Worm (Caenorhabditis elegans) whole organism, L2 larva: ENCODE results near the gene B0393.7.

Experiments used
- F13H6.1 ChIP-seq: sonication (generic microtip); optimal IDR thresholded peaks from 2 replicates; lab custom pipeline; 2016; ENCODE audit warnings: missing genetic modification characterization, missing compliant biosample characterization
- Y55F3AM.14 ChIP-seq: fragments of 200-800 bp; sonication (Bioruptor generic); optimal IDR thresholded peaks from 2 replicates; lab custom pipeline; 2018; ENCODE audit warnings: mild to moderate bottlenecking, missing genetic modification characterization, missing compliant biosample characterization
- alr-1 ChIP-seq: fragments of 150-350 bp; optimal IDR thresholded peaks from 2 replicates; lab custom pipeline; 2014; ENCODE audit warnings: missing biosample characterization, missing genetic modification characterization
- aly-2 ChIP-seq: fragments of 150-350 bp; optimal IDR thresholded peaks from 2 replicates; lab custom pipeline; 2014; ENCODE audit warnings: missing biosample characterization, missing genetic modification characterization
- ama-1 ChIP-seq: fragments of 150-350 bp; optimal IDR thresholded peaks from 2 replicates; lab custom pipeline; 2018; ENCODE audit warnings: inconsistent platforms
- blmp-1 ChIP-seq: sonication (generic microtip); optimal IDR thresholded peaks from 2 replicates; lab custom pipeline; 2017; ENCODE audit warnings: missing genetic modification characterization, mild to moderate bottlenecking, missing compliant biosample characterization, antibody characterized with exemption, moderate library complexity; ENCODE audit not compliant: insufficient read depth
- ceh-16 ChIP-seq: fragments of 150-350 bp; optimal IDR thresholded peaks from 2 replicates; lab custom pipeline; 2014; ENCODE audit warnings: missing biosample characterization, missing genetic modification characterization
- crh-2 ChIP-seq: sonication (generic microtip); optimal IDR thresholded peaks from 2 replicates; lab custom pipeline; 2017; ENCODE audit warnings: missing biosample characterization, missing genetic modification characterization
- dmd-4 ChIP-seq: sonication (generic microtip); optimal IDR thresholded peaks from 2 replicates; lab custom pipeline; 2017; ENCODE audit warnings: missing biosample characterization, missing genetic modification characterization
- egl-27 ChIP-seq: sonication (generic microtip); optimal IDR thresholded peaks from 3 replicates; lab custom pipeline; 2017; ENCODE audit warnings: missing biosample characterization, missing genetic modification reagents, missing genetic modification characterization
- elt-1 ChIP-seq: fragments of 150-350 bp; optimal IDR thresholded peaks from 2 replicates; lab custom pipeline; 2014; ENCODE audit warnings: missing biosample characterization, missing genetic modification characterization
- elt-3 ChIP-seq: sonication (generic microtip); optimal IDR thresholded peaks from 2 replicates; lab custom pipeline; 2017; ENCODE audit warnings: missing biosample characterization, missing genetic modification characterization
- fos-1 ChIP-seq: fragments of 150-350 bp; optimal IDR thresholded peaks from 2 replicates; lab custom pipeline; 2014; ENCODE audit warnings: missing biosample characterization, missing genetic modification characterization
- lin-13 ChIP-seq: fragments of 150-350 bp; optimal IDR thresholded peaks from 2 replicates; lab custom pipeline; 2014; ENCODE audit warnings: missing biosample characterization, missing genetic modification reagents, missing genetic modification characterization
- lin-39 ChIP-seq: fragments of 150-350 bp; optimal IDR thresholded peaks from 2 replicates; lab custom pipeline; 2014; ENCODE audit warnings: missing biosample characterization, missing genetic modification reagents, missing genetic modification characterization
- lsy-2 ChIP-seq, 2 experiments: fragments of 150-350 bp in 1 of 2; sonication (generic microtip) in 1 of 2; optimal IDR thresholded peaks; 2 replicates each; lab custom pipeline; 2014 to 2017; ENCODE audit warnings: missing biosample characterization in 2 of 2, missing genetic modification characterization in 2 of 2
- mbf-1 ChIP-seq: sonication (generic microtip); optimal IDR thresholded peaks from 2 replicates; lab custom pipeline; 2017; ENCODE audit warnings: missing biosample characterization, missing genetic modification characterization
- nhr-10 ChIP-seq: sonication (generic microtip); optimal IDR thresholded peaks from 2 replicates; lab custom pipeline; 2017; ENCODE audit warnings: missing biosample characterization, missing genetic modification characterization
- nhr-11 ChIP-seq: fragments of 150-350 bp; optimal IDR thresholded peaks from 2 replicates; lab custom pipeline; 2014; ENCODE audit warnings: missing biosample characterization, missing genetic modification characterization
- nhr-129 ChIP-seq: fragments of 150-350 bp; optimal IDR thresholded peaks from 2 replicates; lab custom pipeline; 2014; ENCODE audit warnings: missing biosample characterization, missing genetic modification characterization
- nhr-23 ChIP-seq: fragments of 150-350 bp; optimal IDR thresholded peaks from 2 replicates; lab custom pipeline; 2014; ENCODE audit warnings: missing biosample characterization, missing genetic modification reagents, missing genetic modification characterization
- nhr-237 ChIP-seq: fragments of 150-350 bp; optimal IDR thresholded peaks from 2 replicates; lab custom pipeline; 2014; ENCODE audit warnings: missing biosample characterization, missing genetic modification characterization
- nhr-6 ChIP-seq: fragments of 150-350 bp; optimal IDR thresholded peaks from 2 replicates; lab custom pipeline; 2014; ENCODE audit warnings: missing biosample characterization, missing genetic modification characterization
- nhr-77 ChIP-seq: fragments of 150-350 bp; optimal IDR thresholded peaks from 2 replicates; lab custom pipeline; 2014; ENCODE audit warnings: missing biosample characterization, missing genetic modification characterization
- peb-1 ChIP-seq: fragments of 150-350 bp; optimal IDR thresholded peaks from 2 replicates; lab custom pipeline; 2014; ENCODE audit warnings: missing biosample characterization, missing genetic modification characterization
- sem-4 ChIP-seq: fragments of 150-350 bp; optimal IDR thresholded peaks from 2 replicates; lab custom pipeline; 2014; ENCODE audit warnings: missing biosample characterization, missing genetic modification reagents, missing genetic modification characterization
- sma-3 ChIP-seq: sonication (generic microtip); optimal IDR thresholded peaks from 2 replicates; lab custom pipeline; 2016; ENCODE audit warnings: missing genetic modification reagents, missing genetic modification characterization, missing compliant biosample characterization
- sma-9 ChIP-seq, 2 experiments: fragments of 150-350 bp in 1 of 2; sonication (generic microtip) in 1 of 2; optimal IDR thresholded peaks; 2 replicates each; lab custom pipeline; 2014 to 2016; ENCODE audit warnings: missing genetic modification characterization in 2 of 2, mild to moderate bottlenecking in 1 of 2, missing biosample characterization in 1 of 2, missing compliant biosample characterization in 1 of 2, missing genetic modification reagents in 1 of 2, moderate library complexity in 1 of 2
- snpc-4 ChIP-seq: fragments of 150-350 bp; optimal IDR thresholded peaks from 2 replicates; lab custom pipeline; 2014; ENCODE audit warnings: missing biosample characterization, missing genetic modification characterization
- unc-62 ChIP-seq: fragments of 150-350 bp; optimal IDR thresholded peaks from 2 replicates; lab custom pipeline; 2014; ENCODE audit warnings: missing biosample characterization, missing genetic modification reagents, missing genetic modification characterization
- ztf-11 ChIP-seq: sonication (generic microtip); optimal IDR thresholded peaks from 2 replicates; lab custom pipeline; 2017; ENCODE audit warnings: missing biosample characterization, missing genetic modification characterization
- ztf-4 ChIP-seq: fragments of 150-350 bp; optimal IDR thresholded peaks from 2 replicates; lab custom pipeline; 2014; ENCODE audit warnings: missing biosample characterization, missing genetic modification characterization

The B0393.7 gene

DNA sequence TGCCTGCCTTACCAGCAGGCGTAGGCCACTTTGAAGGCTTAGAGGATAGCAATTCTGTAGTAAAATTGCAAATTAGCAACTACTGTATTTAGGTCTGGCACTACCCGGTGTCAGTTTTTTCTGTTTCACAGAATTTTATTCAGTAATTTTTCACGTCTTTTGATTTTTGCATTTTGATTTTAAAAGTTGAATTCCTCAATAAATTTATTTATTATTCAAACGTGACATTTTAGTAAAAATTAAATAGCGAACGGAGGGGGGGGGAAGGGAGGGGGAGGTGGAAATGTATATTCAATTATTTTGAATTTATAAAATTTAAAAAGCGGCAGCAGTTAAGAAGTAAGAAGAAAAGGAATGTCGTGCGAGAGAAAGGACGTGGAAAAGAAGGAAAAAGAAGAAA is 39.3 kb upstream of the B0393.7 start, which contains the start of gene F26A1.4:
F26A1.4 (plus strand) TSS at position 301 of the 400 bp plus-strand sequence.
- TF ChIP-seq sma-9 (GFP tag; optimal IDR thresholded peaks at IDR 0.05; lab: Kevin White, UChicago) (no peak), sma-9 (tag; optimal IDR thresholded peaks at IDR 0.05; lab: Kevin White, UChicago) (no peak), lin-39 (tag; lab: Kevin White, UChicago) (no peak), nhr-77 (tag; lab: Kevin White, UChicago) (no peak), F13H6.1 (no peak), nhr-23 (no peak), nhr-129 (tag; lab: Kevin White, UChicago) (no peak), ceh-16 (tag; lab: Kevin White, UChicago) (no peak), ztf-11 (tag; lab: Kevin White, UChicago) (no peak), aly-2 (tag; lab: Kevin White, UChicago) (no peak), unc-62 (GFP tag; lab: Kevin White, UChicago) (no peak), lsy-2 (tag; optimal IDR thresholded peaks at IDR 0.05; lab: Kevin White, UChicago) (no peak), nhr-237 (tag; lab: Kevin White, UChicago) (no peak), nhr-10 (no peak), sem-4 (tag; lab: Kevin White, UChicago) (no peak)

DNA sequence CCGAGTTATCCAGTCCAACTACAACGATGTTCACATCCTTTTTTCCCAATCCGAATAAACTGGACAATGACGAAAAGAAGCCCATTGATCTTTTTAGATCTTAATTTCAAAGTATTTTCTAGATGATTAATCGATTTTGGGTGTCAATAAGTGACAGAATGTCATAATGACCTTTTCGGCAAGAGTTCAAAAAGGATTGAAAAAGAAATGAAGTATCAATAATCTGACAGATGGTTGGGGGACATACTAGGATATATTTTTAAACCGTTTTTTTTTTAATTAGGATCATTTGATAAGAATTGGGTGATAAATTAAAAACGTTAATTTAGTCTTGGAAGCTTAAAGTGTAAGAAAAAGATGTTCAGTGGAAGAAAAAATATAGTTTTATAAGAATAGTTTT is 36.8 kb upstream of the B0393.7 start, which contains the start of gene arl-6:
arl-6 (minus strand) TSS at position 101 of the 400 bp plus-strand sequence.
- no peak for TF ChIP-seq snpc-4 (tag; lab: Kevin White, UChicago)
- TF ChIP-seq peb-1 (tag; lab: Kevin White, UChicago), result no peak
- TF ChIP-seq aly-2 (tag; lab: Kevin White, UChicago), result no peak
- TF ChIP-seq sma-3 (GFP tag; lab: Kevin White, UChicago), result no peak
- no peak for TF ChIP-seq ceh-16 (tag; lab: Kevin White, UChicago)
- no peak for TF ChIP-seq dmd-4 (tag; lab: Kevin White, UChicago)
- no peak for TF ChIP-seq F13H6.1
- TF ChIP-seq fos-1, result no peak
- TF ChIP-seq crh-2 (tag; lab: Kevin White, UChicago), result no peak
- TF ChIP-seq blmp-1 (tag; lab: Kevin White, UChicago), result no peak
- no peak for TF ChIP-seq elt-3
- TF ChIP-seq sem-4 (tag; lab: Kevin White, UChicago), result no peak
- no peak for TF ChIP-seq nhr-6 (tag; lab: Kevin White, UChicago)
- no peak for TF ChIP-seq egl-27 (tag; lab: Kevin White, UChicago)
- TF ChIP-seq unc-62 (GFP tag; lab: Kevin White, UChicago), result no peak

DNA sequence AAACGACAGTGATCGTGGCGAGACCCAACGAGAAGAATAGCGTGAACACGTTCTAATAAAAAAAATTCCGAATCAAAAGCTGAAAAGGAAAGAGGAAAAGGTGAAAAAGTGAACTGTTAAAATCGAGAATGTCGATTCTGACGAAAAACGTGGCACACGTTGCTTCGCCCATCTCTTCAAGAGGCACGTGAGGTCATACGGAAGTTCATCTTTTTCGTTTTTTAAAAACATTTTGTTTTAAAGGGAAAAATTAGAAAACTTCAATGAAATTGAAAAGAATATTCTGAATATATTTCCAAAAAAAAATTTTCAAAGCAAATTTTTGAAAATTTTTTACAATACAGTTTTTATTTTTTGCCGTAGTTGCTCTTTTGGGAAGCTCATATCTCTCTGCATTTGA is 33.3 kb upstream of the B0393.7 start, which contains the start of gene C38D4.7:
C38D4.7 (minus strand) TSS at position 101 of the 400 bp plus-strand sequence.
- TF ChIP-seq F13H6.1 (no peak), nhr-129 (tag; lab: Kevin White, UChicago) (no peak), mbf-1 (tag; lab: Kevin White, UChicago) (no peak), Y55F3AM.14 (GFP tag; lab: Kevin White, UChicago) (no peak), nhr-11 (tag; lab: Kevin White, UChicago) (no peak), ama-1 (no peak), nhr-237 (tag; lab: Kevin White, UChicago) (no peak), ztf-4 (tag; lab: Kevin White, UChicago) (no peak), blmp-1 (tag; lab: Kevin White, UChicago) (no peak), nhr-23 (no peak), elt-1 (tag; lab: Kevin White, UChicago) (no peak), alr-1 (tag; lab: Kevin White, UChicago) (no peak), lin-13 (GFP tag; lab: Kevin White, UChicago) (no peak), lin-39 (tag; lab: Kevin White, UChicago) (no peak), crh-2 (tag; lab: Kevin White, UChicago) (no peak)

DNA sequence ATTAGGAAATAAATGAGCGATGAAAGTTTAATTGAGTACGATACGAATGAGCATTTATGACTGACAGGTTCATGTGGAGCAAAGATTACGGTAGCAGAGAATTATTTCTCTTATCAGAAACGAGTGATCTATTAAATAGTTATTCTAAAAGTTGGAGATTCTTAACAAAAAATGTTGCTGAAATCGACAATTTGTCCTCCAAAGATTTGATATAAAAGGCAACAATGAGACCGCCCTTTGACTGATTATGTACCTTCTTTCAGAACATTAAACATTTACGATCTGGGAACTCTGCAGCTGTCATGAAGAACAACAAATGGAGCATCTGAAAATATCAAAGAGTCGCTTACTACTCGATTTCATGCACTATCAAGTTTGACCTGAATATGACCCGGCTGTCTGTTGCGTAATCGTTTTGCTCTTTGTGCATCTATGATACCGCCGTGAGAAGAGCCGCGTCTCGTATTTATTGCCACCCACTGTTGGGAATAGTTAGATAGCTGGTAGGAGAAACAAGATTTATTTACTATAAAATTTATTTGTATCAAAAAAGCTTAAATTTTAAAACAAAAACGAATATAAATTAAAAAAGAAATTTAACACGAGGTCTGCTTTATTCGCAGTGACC is 31.7 kb upstream of the B0393.7 start, which contains the start of gene pal-1:
pal-1 (minus strand) TSS at position 51 of the 628 bp plus-strand sequence.
- TF ChIP-seq ceh-16 (tag; lab: Kevin White, UChicago), result no peak

DNA sequence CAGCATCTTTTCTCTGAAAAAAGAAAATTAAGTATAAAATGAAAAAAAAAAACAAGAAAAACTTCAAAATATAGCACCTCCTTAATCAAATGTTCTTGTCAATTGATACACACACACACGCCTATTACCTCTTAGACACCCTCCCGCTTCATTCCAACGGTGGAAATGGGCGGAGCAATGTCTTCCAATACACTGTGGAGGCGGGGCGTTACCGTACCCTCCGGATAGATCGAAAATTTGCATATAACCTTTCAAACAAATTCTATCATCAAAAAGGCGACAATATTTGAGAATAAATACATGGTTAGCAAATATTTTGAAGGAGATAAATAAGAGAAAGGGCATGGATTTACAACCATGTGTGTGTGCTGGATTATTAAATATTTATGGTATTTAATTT is 30.2 kb upstream of the B0393.7 start:
- TF ChIP-seq lsy-2 (tag; optimal IDR thresholded peaks at IDR 0.05; lab: Kevin White, UChicago) (peak in 1 of 2 experiments; percentile 63), aly-2 (tag; lab: Kevin White, UChicago) (no peak)
- TF ChIP-seq, all 48 proteins: peak for 1
